Fruit fly (Drosophila melanogaster) whole organism, prepupa: Measurements from ENCODE around the gene CG1172.

ENCODE experiments used
- CG11294 ChIP-seq: fragments of 200-800 bp; sonication (Bioruptor generic); IDR thresholded peaks from 2 replicates; pipeline ENCODE4 v1.3.6; 2022; ENCODE audit warnings: missing biosample characterization, missing genetic modification characterization
- CG11762 ChIP-seq: fragments of 200-800 bp; sonication (Bioruptor generic); optimal IDR thresholded peaks from 3 replicates; lab custom pipeline; 2016; ENCODE audit warnings: missing biosample characterization, missing genetic modification characterization; ENCODE audit not compliant: insufficient read depth
- CG11902 ChIP-seq: fragments of 200-800 bp; sonication (Bioruptor generic); optimal IDR thresholded peaks from 3 replicates; lab custom pipeline; 2016; ENCODE audit warnings: missing biosample characterization, missing genetic modification characterization
- CG15336 ChIP-seq: fragments of 200-800 bp; sonication (Bioruptor generic); IDR thresholded peaks from 2 replicates; pipeline ENCODE4 v1.3.6; 2022; ENCODE audit warnings: missing biosample characterization, missing genetic modification characterization
- CG1621 ChIP-seq: fragments of 200-800 bp; sonication (Bioruptor generic); optimal IDR thresholded peaks from 3 replicates; lab custom pipeline; 2018; ENCODE audit warnings: missing biosample characterization, mild to moderate bottlenecking, missing genetic modification characterization
- CG31627 ChIP-seq: fragments of 200-800 bp; sonication (Bioruptor generic); optimal IDR thresholded peaks from 3 replicates; lab custom pipeline; 2016; ENCODE audit warnings: missing biosample characterization, missing genetic modification characterization
- CG32006 ChIP-seq: fragments of 200-800 bp; sonication (Bioruptor generic); optimal IDR thresholded peaks from 3 replicates; lab custom pipeline; 2017; ENCODE audit warnings: missing biosample characterization, mild to moderate bottlenecking, missing genetic modification characterization
- CG3919 ChIP-seq: fragments of 200-800 bp; sonication (Bioruptor generic); optimal IDR thresholded peaks from 3 replicates; lab custom pipeline; 2016; ENCODE audit warnings: missing biosample characterization, missing genetic modification characterization
- CG4318 ChIP-seq: fragments of 200-800 bp; sonication (Bioruptor generic); optimal IDR thresholded peaks from 3 replicates; lab custom pipeline; 2017; ENCODE audit warnings: missing biosample characterization, mild to moderate bottlenecking, missing genetic modification characterization
- CG6163 ChIP-seq: fragments of 200-800 bp; sonication (Bioruptor generic); IDR thresholded peaks from 3 replicates; pipeline ENCODE4 v1.3.6; 2022; ENCODE audit warnings: missing biosample characterization, missing genetic modification characterization
- CG6276 ChIP-seq: fragments of 200-800 bp; sonication (Bioruptor generic); optimal IDR thresholded peaks from 2 replicates; lab custom pipeline; 2017; ENCODE audit warnings: missing biosample characterization, mild to moderate bottlenecking, missing genetic modification characterization
- CG6792 ChIP-seq: fragments of 200-800 bp; sonication (Bioruptor generic); optimal IDR thresholded peaks from 3 replicates; lab custom pipeline; 2016; ENCODE audit warnings: missing biosample characterization, missing genetic modification characterization
- CG6808 ChIP-seq: fragments of 200-800 bp; sonication (Bioruptor generic); optimal IDR thresholded peaks from 3 replicates; lab custom pipeline; 2017; ENCODE audit warnings: missing biosample characterization, missing genetic modification characterization, mild to moderate bottlenecking, moderate library complexity, missing genetic modification reagents
- CG6854 ChIP-seq: fragments of 200-800 bp; sonication (Bioruptor generic); optimal IDR thresholded peaks from 2 replicates; lab custom pipeline; 2017; ENCODE audit warnings: missing biosample characterization, mild to moderate bottlenecking, missing genetic modification characterization
- CG8119 ChIP-seq: fragments of 200-800 bp; sonication (Bioruptor generic); IDR thresholded peaks from 3 replicates; pipeline ENCODE4 v1.3.6; 2022; ENCODE audit warnings: missing biosample characterization, missing genetic modification characterization
- CG8319 ChIP-seq: fragments of 200-800 bp; sonication (Bioruptor generic); optimal IDR thresholded peaks from 3 replicates; lab custom pipeline; 2016; ENCODE audit warnings: missing biosample characterization, missing genetic modification characterization
- CG8632 ChIP-seq: fragments of 200-800 bp; sonication (Bioruptor generic); optimal IDR thresholded peaks from 3 replicates; lab custom pipeline; 2016; ENCODE audit warnings: missing biosample characterization, missing genetic modification characterization
- CG9139 ChIP-seq: fragments of 200-800 bp; sonication (Bioruptor generic); optimal IDR thresholded peaks from 3 replicates; lab custom pipeline; 2017; ENCODE audit warnings: missing biosample characterization, mild to moderate bottlenecking, missing genetic modification characterization
- Eip75B ChIP-seq: fragments of 200-800 bp; sonication (Bioruptor generic); optimal IDR thresholded peaks from 3 replicates; lab custom pipeline; 2016; ENCODE audit warnings: missing biosample characterization, missing genetic modification characterization
- Eip78C ChIP-seq: fragments of 200-800 bp; sonication (Bioruptor generic); peaks from one replicate; lab custom pipeline; 2016; ENCODE audit warnings: missing biosample characterization, missing genetic modification characterization
- Eip93F ChIP-seq: fragments of 200-800 bp; sonication (Bioruptor generic); optimal IDR thresholded peaks from 2 replicates; lab custom pipeline; 2016; ENCODE audit warnings: missing biosample characterization, mild to moderate bottlenecking, missing genetic modification characterization
- Ets96B ChIP-seq: fragments of 200-800 bp; optimal IDR thresholded peaks from 2 replicates; lab custom pipeline; 2019; ENCODE audit warnings: missing biosample characterization, mild to moderate bottlenecking, missing genetic modification characterization, moderate library complexity
- Gug ChIP-seq: fragments of 200-800 bp; sonication (Bioruptor generic); IDR thresholded peaks from 2 replicates; pipeline ENCODE4 v1.3.6; 2022; ENCODE audit warnings: missing biosample characterization, missing genetic modification characterization
- Hr39 ChIP-seq: fragments of 200-800 bp; sonication (Bioruptor generic); optimal IDR thresholded peaks from 2 replicates; lab custom pipeline; 2016; ENCODE audit warnings: missing biosample characterization, missing genetic modification characterization
- Lpt ChIP-seq: fragments of 200-800 bp; sonication (Bioruptor generic); optimal IDR thresholded peaks from 3 replicates; lab custom pipeline; 2016; ENCODE audit warnings: missing biosample characterization, missing genetic modification characterization
- Met ChIP-seq: fragments of 200-800 bp; sonication (Bioruptor generic); optimal IDR thresholded peaks from 3 replicates; lab custom pipeline; 2016; ENCODE audit warnings: missing biosample characterization, missing genetic modification characterization
- OdsH ChIP-seq: fragments of 200-800 bp; sonication (Bioruptor generic); optimal IDR thresholded peaks from 3 replicates; lab custom pipeline; 2016; ENCODE audit warnings: missing biosample characterization, missing genetic modification characterization
- Smox ChIP-seq: fragments of 200-800 bp; sonication (Bioruptor generic); optimal IDR thresholded peaks from 3 replicates; lab custom pipeline; 2016; ENCODE audit warnings: missing biosample characterization, missing genetic modification characterization
- Sox102F ChIP-seq: fragments of 200-800 bp; sonication (Bioruptor generic); optimal IDR thresholded peaks from 2 replicates; lab custom pipeline; 2016; ENCODE audit warnings: missing biosample characterization, mild to moderate bottlenecking, missing genetic modification characterization
- Sox14 ChIP-seq: fragments of 200-800 bp; sonication (Bioruptor generic); optimal IDR thresholded peaks from 3 replicates; lab custom pipeline; 2016; ENCODE audit warnings: missing biosample characterization, missing genetic modification characterization
- Sox15 ChIP-seq: fragments of 200-800 bp; sonication (Bioruptor generic); optimal IDR thresholded peaks from 3 replicates; lab custom pipeline; 2016; ENCODE audit warnings: missing biosample characterization, missing genetic modification characterization
- dac ChIP-seq: fragments of 200-800 bp; sonication (Bioruptor generic); optimal IDR thresholded peaks from 2 replicates; lab custom pipeline; 2017; ENCODE audit warnings: missing biosample characterization, mild to moderate bottlenecking, missing genetic modification characterization
- dsx ChIP-seq: fragments of 200-800 bp; optimal IDR thresholded peaks from 3 replicates; lab custom pipeline; 2019; ENCODE audit warnings: missing biosample characterization, mild to moderate bottlenecking, missing genetic modification characterization, moderate library complexity; ENCODE audit not compliant: poor library complexity, severe bottlenecking
- eg ChIP-seq: fragments of 200-800 bp; sonication (Bioruptor generic); IDR thresholded peaks from 3 replicates; pipeline ENCODE4 v1.3.6; 2022; ENCODE audit warnings: missing biosample characterization, missing genetic modification characterization
- esn ChIP-seq: fragments of 200-800 bp; sonication (Bioruptor generic); optimal IDR thresholded peaks from 2 replicates; lab custom pipeline; 2016; ENCODE audit warnings: missing biosample characterization, mild to moderate bottlenecking, missing genetic modification characterization, moderate library complexity
- fd59A ChIP-seq: fragments of 200-800 bp; sonication (Bioruptor generic); optimal IDR thresholded peaks from 2 replicates; lab custom pipeline; 2017; ENCODE audit warnings: missing biosample characterization, mild to moderate bottlenecking, missing genetic modification characterization, missing genetic modification reagents
- fd85E ChIP-seq: fragments of 200-800 bp; sonication (Bioruptor generic); optimal IDR thresholded peaks from 3 replicates; lab custom pipeline; 2016; ENCODE audit warnings: missing biosample characterization, missing genetic modification characterization
- fkh ChIP-seq: fragments of 200-800 bp; sonication (Bioruptor generic); optimal IDR thresholded peaks from 3 replicates; lab custom pipeline; 2017; ENCODE audit warnings: missing biosample characterization, mild to moderate bottlenecking, missing genetic modification characterization, moderate library complexity
- lz ChIP-seq: fragments of 200-800 bp; sonication (Bioruptor generic); optimal IDR thresholded peaks from 3 replicates; lab custom pipeline; 2016; ENCODE audit warnings: missing biosample characterization, missing genetic modification characterization
- net ChIP-seq: fragments of 200-800 bp; sonication (Bioruptor generic); optimal IDR thresholded peaks from 3 replicates; lab custom pipeline; 2016; ENCODE audit warnings: missing biosample characterization, missing genetic modification characterization
- pdm3 ChIP-seq: fragments of 200-800 bp; sonication (Bioruptor generic); optimal IDR thresholded peaks from 3 replicates; lab custom pipeline; 2016; ENCODE audit warnings: missing biosample characterization, missing genetic modification characterization
- salr ChIP-seq, 2 experiments: fragments of 200-800 bp; sonication (Bioruptor generic); optimal IDR thresholded peaks; 3 replicates each; lab custom pipeline; 2016 to 2018; ENCODE audit warnings: missing biosample characterization in 2 of 2, missing genetic modification characterization in 2 of 2, mild to moderate bottlenecking in 1 of 2
- spab ChIP-seq: fragments of 200-800 bp; sonication (Bioruptor generic); optimal IDR thresholded peaks from 2 replicates; lab custom pipeline; 2017; ENCODE audit warnings: missing biosample characterization, mild to moderate bottlenecking, missing genetic modification characterization, missing genetic modification reagents
- ss ChIP-seq, 2 experiments: fragments of 200-800 bp; sonication (Bioruptor generic); optimal IDR thresholded peaks; 2 replicates in 1 of 2; 3 replicates in 1 of 2; lab custom pipeline; 2017 to 2018; ENCODE audit warnings: mild to moderate bottlenecking in 2 of 2, missing biosample characterization in 2 of 2, missing genetic modification characterization in 2 of 2, moderate library complexity in 1 of 2
- topi ChIP-seq: fragments of 200-800 bp; sonication (Bioruptor generic); optimal IDR thresholded peaks from 3 replicates; lab custom pipeline; 2016; ENCODE audit warnings: missing biosample characterization, missing genetic modification characterization
- vri ChIP-seq: fragments of 200-800 bp; sonication (Bioruptor generic); optimal IDR thresholded peaks from 3 replicates; lab custom pipeline; 2016; ENCODE audit warnings: missing biosample characterization, mild to moderate bottlenecking, missing genetic modification characterization

CG1172 gene

DNA sequence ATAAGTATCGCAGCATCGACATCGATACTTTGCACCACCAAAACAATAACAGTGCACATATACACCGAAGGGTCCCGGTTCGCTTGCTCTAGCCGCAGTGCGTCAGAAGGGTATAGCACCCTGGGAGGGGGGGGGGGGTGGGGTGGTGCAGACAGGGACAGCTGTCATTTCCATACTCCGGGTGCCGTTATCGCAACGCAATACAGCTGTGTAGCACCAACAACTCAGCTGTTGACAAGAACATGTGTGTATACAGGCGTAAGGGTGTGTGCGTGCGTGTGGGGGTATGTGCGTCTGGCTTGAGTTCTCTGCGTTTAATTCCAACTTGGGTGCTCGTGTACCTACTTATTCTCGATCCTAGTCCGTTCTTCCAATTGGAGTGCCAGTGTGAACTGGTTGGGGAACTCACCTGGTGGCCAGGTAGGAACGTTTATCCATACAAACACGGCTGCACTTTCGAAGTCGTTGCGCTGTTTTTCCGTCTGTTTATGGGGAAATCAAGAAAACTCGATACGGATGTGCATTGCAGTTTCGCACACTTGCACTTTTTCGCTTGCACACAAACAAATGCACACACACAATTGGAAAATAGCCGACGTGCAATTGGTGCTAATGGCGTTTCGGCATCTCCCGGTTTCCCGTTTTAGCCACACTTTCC lies 26.1 kb upstream of the CG1172 start (continued):
- TF ChIP-seq topi (GFP tag; lab: Kevin White, UChicago) (no peak), Eip93F (no peak), CG6854 (no peak), OdsH (GFP tag; lab: Kevin White, UChicago) (no peak), dac (no peak), Lpt (no peak), CG11294 (GFP tag; lab: Robert Waterston, UW) (no peak), CG31627 (GFP tag; lab: Kevin White, UChicago) (no peak), Sox102F (no peak), spab (GFP tag; lab: Kevin White, UChicago) (peak; percentile 19), CG11762 (GFP tag; lab: Kevin White, UChicago) (no peak), CG8119 (GFP tag; lab: Robert Waterston, UW) (no peak), Sox14 (GFP tag; lab: Kevin White, UChicago) (no peak), CG8632 (no peak), Smox (no peak), fkh (GFP tag; lab: Kevin White, UChicago) (peak; percentile 82), CG6276 (GFP tag; lab: Kevin White, UChicago) (no peak), pdm3 (no peak), net (no peak), CG3919 (no peak), CG4318 (GFP tag; lab: Kevin White, UChicago) (no peak), Ets96B (no peak), CG1621 (tag; lab: Kevin White, UChicago) (peak; percentile 64), Eip78C (GFP tag; lab: Kevin White, UChicago) (peak; percentile 67), fd59A (GFP tag; lab: Kevin White, UChicago) (no peak), CG6792 (GFP tag; lab: Kevin White, UChicago) (no peak), CG9139 (GFP tag; lab: Kevin White, UChicago) (peak; percentile 69), Hr39 (GFP tag; lab: Kevin White, UChicago) (no peak), CG32006 (GFP tag; lab: Kevin White, UChicago) (no peak), Met (GFP tag; lab: Kevin White, UChicago) (no peak), Gug (GFP tag; lab: Robert Waterston, UW) (no peak), ss (GFP tag; optimal IDR thresholded peaks at IDR 0.05; lab: Kevin White, UChicago) (peak; percentile 50 to 59), esn (GFP tag; lab: Kevin White, UChicago) (no peak), vri (GFP tag; lab: Kevin White, UChicago) (no peak), CG11902 (GFP tag; lab: Kevin White, UChicago) (no peak), CG8319 (GFP tag; lab: Kevin White, UChicago) (no peak), salr (GFP tag; optimal IDR thresholded peaks at IDR 0.05; lab: Kevin White, UChicago) (no peak)

DNA sequence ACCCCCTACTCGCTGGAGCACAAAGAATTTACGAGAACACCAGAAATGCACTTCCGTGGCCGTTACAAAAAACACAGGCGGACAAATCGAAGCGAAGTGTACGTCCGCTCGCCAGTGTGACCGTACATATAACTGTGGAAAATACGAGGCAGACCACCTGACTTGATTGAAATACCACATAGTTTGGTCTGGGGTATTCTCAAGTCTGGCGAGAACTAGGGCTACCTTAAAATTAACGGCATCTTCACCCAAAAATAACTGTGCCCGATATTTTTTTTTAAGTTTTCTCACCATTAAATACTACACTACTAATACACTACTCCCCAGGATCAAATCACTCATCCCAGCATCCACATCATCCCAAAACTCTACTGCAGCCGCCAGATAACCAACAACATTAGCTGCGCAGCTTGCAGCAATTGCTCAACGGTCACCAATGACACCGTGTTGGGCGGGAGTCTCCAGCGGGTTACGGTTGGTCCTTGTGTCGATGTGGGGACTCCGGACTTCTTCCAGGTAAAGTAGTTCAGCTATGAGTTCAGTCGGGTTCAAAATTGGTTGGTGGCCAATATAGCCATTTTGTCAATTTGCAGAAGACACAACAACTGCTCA lies 25.4 kb upstream of the CG1172 start, which contains the start of gene Cerk:
Gene Cerk, minus strand, starts transcription at position 137 of the 612 bp plus-strand sequence.
- TF ChIP-seq Sox14 (GFP tag; lab: Kevin White, UChicago) = peak; percentile 51
- peak; percentile 13 for TF ChIP-seq topi (GFP tag; lab: Kevin White, UChicago)
- TF ChIP-seq Eip78C (GFP tag; lab: Kevin White, UChicago) = peak; percentile 26
- TF ChIP-seq CG11902 (GFP tag; lab: Kevin White, UChicago) = no peak
- TF ChIP-seq eg = peak; percentile 51; the same call in 2 of the 3 replicates
- peak; percentile 17 for TF ChIP-seq CG6854
- TF ChIP-seq lz (GFP tag; lab: Kevin White, UChicago) = peak; percentile 3
- TF ChIP-seq CG15336 (GFP tag; lab: Robert Waterston, UW) = peak; percentile 36; the same call in 1 of the 2 replicates
- TF ChIP-seq ss (GFP tag; optimal IDR thresholded peaks at IDR 0.05; lab: Kevin White, UChicago) = peak in 1 of 2 experiments; percentile 10
- no peak for TF ChIP-seq fd85E (GFP tag; lab: Kevin White, UChicago)
- TF ChIP-seq Lpt = no peak
- TF ChIP-seq CG31627 (GFP tag; lab: Kevin White, UChicago) = peak; percentile 23
- TF ChIP-seq CG6163 = peak; percentile 56; the same call in 1 of the 3 replicates
- TF ChIP-seq Sox15 = no peak
- peak in 1 of 2 experiments; percentile 6 for TF ChIP-seq salr (GFP tag; optimal IDR thresholded peaks at IDR 0.05; lab: Kevin White, UChicago)
- TF ChIP-seq CG4318 (GFP tag; lab: Kevin White, UChicago) = no peak
- peak; percentile 34 for TF ChIP-seq Hr39 (GFP tag; lab: Kevin White, UChicago)
- TF ChIP-seq Eip93F = no peak
- TF ChIP-seq net = no peak
- TF ChIP-seq dsx (GFP tag; lab: Kevin White, UChicago) = no peak
- TF ChIP-seq CG8119 (GFP tag; lab: Robert Waterston, UW) = peak; percentile 30; the same call in 1 of the 3 replicates
- TF ChIP-seq CG6808 = no peak
- peak; percentile 40 for TF ChIP-seq CG1621 (tag; lab: Kevin White, UChicago)
- TF ChIP-seq Eip75B = no peak
- peak; percentile 61 for TF ChIP-seq CG3919
